Fruit fly (Drosophila melanogaster): ENCODE results near the gene Acyp2.

Gene Acyp2

DNA sequence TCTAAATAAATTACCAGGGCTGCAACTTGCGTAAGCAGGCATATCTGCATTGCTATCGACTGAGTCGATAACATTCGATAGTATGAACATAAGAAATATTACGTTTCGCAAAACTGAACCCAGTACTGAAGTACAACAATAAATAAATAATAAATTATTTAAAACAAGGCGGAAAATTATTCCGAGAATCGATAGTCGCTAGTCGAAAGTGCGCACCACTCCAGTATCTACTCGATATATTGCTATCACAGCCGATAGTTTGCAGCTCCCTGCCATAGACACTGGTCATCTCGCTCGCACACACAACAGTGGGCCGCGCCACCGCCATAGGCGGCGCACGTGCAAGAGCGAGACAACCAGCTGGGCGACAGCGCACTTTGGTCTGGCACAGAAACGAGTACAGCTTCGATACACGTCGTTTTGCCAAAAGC is 899 bp downstream of the Acyp2 start, which contains the start of gene nsl1 (continued):
- TF ChIP-seq sv (GFP tag; optimal IDR thresholded peaks at IDR 0.05) = no peak
- TF ChIP-seq brk (GFP tag; optimal IDR thresholded peaks at IDR 0.05) = peak; percentile 83
- TF ChIP-seq CrebA (GFP tag; optimal IDR thresholded peaks at IDR 0.05; ENCODE audit: borderline replicate concordance) = no peak
- TF ChIP-seq OdsH (GFP tag; optimal IDR thresholded peaks at IDR 0.05) = peak; percentile 35
- peak; percentile 52 for TF ChIP-seq Rel (GFP tag; optimal IDR thresholded peaks at IDR 0.05)
- peak; percentile 25 for TF ChIP-seq Rel (tag; optimal IDR thresholded peaks at IDR 0.05)
- TF ChIP-seq br (GFP tag; optimal IDR thresholded peaks at IDR 0.05) = peak; percentile 24
- TF ChIP-seq h (GFP tag; optimal IDR thresholded peaks at IDR 0.05) = peak; percentile 66

dm6 chr3R:15794258-15794727 is 1.8 kb downstream of the Acyp2 start:
- TF ChIP-seq CG32264 (GFP tag; optimal IDR thresholded peaks at IDR 0.05) (peak; percentile 27), usp (GFP tag; optimal IDR thresholded peaks at IDR 0.05) (no peak), N (GFP tag; optimal IDR thresholded peaks at IDR 0.05) (peak; percentile 88), OdsH (GFP tag; optimal IDR thresholded peaks at IDR 0.05) (peak; percentile 19), ey (GFP tag; optimal IDR thresholded peaks at IDR 0.05) (peak; percentile 8), rgr (GFP tag; optimal IDR thresholded peaks at IDR 0.05) (peak; percentile 58), Hnf4 (GFP tag; optimal IDR thresholded peaks at IDR 0.05) (no peak), Hr78 (GFP tag; optimal IDR thresholded peaks at IDR 0.05) (peak; percentile 41), dmrt93B (GFP tag; optimal IDR thresholded peaks at IDR 0.05) (no peak), Jra (GFP tag; optimal IDR thresholded peaks at IDR 0.05) (peak; percentile 65), Dfd (GFP tag; optimal IDR thresholded peaks at IDR 0.05) (no peak), CrebA (GFP tag; optimal IDR thresholded peaks at IDR 0.05; ENCODE audit: borderline replicate concordance) (no peak), HLH106 (tag; optimal IDR thresholded peaks at IDR 0.05) (no peak), pan (optimal IDR thresholded peaks at IDR 0.05) (no peak), sage (GFP tag; optimal IDR thresholded peaks at IDR 0.05) (peak; percentile 39), CG9705 (GFP tag; optimal IDR thresholded peaks at IDR 0.05) (no peak), foxo (GFP tag; optimal IDR thresholded peaks at IDR 0.05) (peak in 1 of 2 experiments; percentile 31), Rel (GFP tag; optimal IDR thresholded peaks at IDR 0.05) (no peak), Rel (tag; optimal IDR thresholded peaks at IDR 0.05) (peak; percentile 38), Hr83 (GFP tag; optimal IDR thresholded peaks at IDR 0.05; ENCODE audit: poor library complexity, severe bottlenecking) (peak; percentile 92), dl (GFP tag; optimal IDR thresholded peaks at IDR 0.05; ENCODE audit: insufficient read depth in 1 of 2, partially characterized antibody in 2 of 2) (no peak), dsf (GFP tag; optimal IDR thresholded peaks at IDR 0.05; ENCODE audit: borderline replicate concordance) (no peak), sv (GFP tag; optimal IDR thresholded peaks at IDR 0.05) (no peak), psq (GFP tag; optimal IDR thresholded peaks at IDR 0.05) (peak; percentile 28), Mio (GFP tag; optimal IDR thresholded peaks at IDR 0.05) (no peak), Sp1 (GFP tag; optimal IDR thresholded peaks at IDR 0.05) (peak; percentile 42), fru (GFP tag; optimal IDR thresholded peaks at IDR 0.05) (peak; percentile 13), Myc (optimal IDR thresholded peaks at IDR 0.05) (no peak), lola (GFP tag; optimal IDR thresholded peaks at IDR 0.05) (no peak), Vsx2 (GFP tag; optimal IDR thresholded peaks at IDR 0.05; ENCODE audit: partially characterized antibody) (no peak), jim (GFP tag; optimal IDR thresholded peaks at IDR 0.05) (peak; percentile 78), Dif (GFP tag; optimal IDR thresholded peaks at IDR 0.05; ENCODE audit: partially characterized antibody) (no peak), br (GFP tag; optimal IDR thresholded peaks at IDR 0.05) (peak; percentile 46), tai (GFP tag; optimal IDR thresholded peaks at IDR 0.05) (no peak), Abd-B (GFP tag; optimal IDR thresholded peaks at IDR 0.05) (no peak), GATAd (GFP tag; optimal IDR thresholded peaks at IDR 0.05) (no peak), brk (GFP tag; optimal IDR thresholded peaks at IDR 0.05) (peak; percentile 55), woc (GFP tag; optimal IDR thresholded peaks at IDR 0.05) (no peak), h (GFP tag; optimal IDR thresholded peaks at IDR 0.05) (peak; percentile 60)

DNA sequence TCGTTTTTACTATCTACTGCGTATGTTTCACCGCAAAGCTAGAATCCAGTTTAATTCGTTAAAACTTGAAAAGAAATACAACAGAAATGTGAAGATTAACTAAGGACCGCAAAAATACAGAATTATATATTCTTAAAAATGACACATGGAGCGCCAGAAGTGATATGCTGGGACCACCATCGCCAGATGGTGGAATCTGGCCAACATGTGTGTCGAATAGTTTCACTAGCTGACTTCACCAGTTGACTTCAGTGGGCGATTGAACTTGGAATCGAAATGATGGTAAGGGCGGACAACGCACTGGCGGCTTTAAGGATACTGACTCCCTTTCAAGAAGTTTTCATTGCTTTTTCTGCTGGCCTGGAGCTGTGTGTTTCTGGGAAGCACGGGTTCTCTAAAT is 9.5 kb downstream of the Acyp2 start, which contains the start of gene CG9593:
TSS of gene CG9593 (plus strand) at position 270 of the 400 bp plus-strand sequence.
- TF ChIP-seq Hnf4 (GFP tag; optimal IDR thresholded peaks at IDR 0.05) = no peak
- TF ChIP-seq sage (GFP tag; optimal IDR thresholded peaks at IDR 0.05) = no peak
- no peak for TF ChIP-seq CrebA (GFP tag; optimal IDR thresholded peaks at IDR 0.05; ENCODE audit: borderline replicate concordance)
- TF ChIP-seq Hr78 (GFP tag; optimal IDR thresholded peaks at IDR 0.05) = no peak
- TF ChIP-seq Abd-B (GFP tag; optimal IDR thresholded peaks at IDR 0.05) = no peak
- TF ChIP-seq fru (GFP tag; optimal IDR thresholded peaks at IDR 0.05) = no peak
- TF ChIP-seq Mio (GFP tag; optimal IDR thresholded peaks at IDR 0.05) = no peak
- TF ChIP-seq h (GFP tag; optimal IDR thresholded peaks at IDR 0.05) = no peak
- no peak for TF ChIP-seq Dfd (GFP tag; optimal IDR thresholded peaks at IDR 0.05)
- TF ChIP-seq foxo (GFP tag; optimal IDR thresholded peaks at IDR 0.05) = no peak

All from whole organism, wandering third instar larva.